Worm (Caenorhabditis elegans): ENCODE data around the gene Y52E8A.6.

The Y52E8A.6 gene

ce11 chrII:4299227-4299703 lies 20.5 kb downstream of the Y52E8A.6 start, which contains the start of gene sco-1 (continued):
- no peak for TF ChIP-seq attf-4 (tag; optimal IDR thresholded peaks at IDR 0.05)
- TF ChIP-seq zag-1 (tag; optimal IDR thresholded peaks at IDR 0.05) = peak; percentile 42
- peak; percentile 74; the same call in 1 of the 2 replicates for TF ChIP-seq D1046.2 (GFP tag; IDR thresholded peaks at IDR 0.05)
- TF ChIP-seq saeg-2 (GFP tag; IDR thresholded peaks at IDR 0.05) = no peak
- TF ChIP-seq F10B5.3 (tag; optimal IDR thresholded peaks at IDR 0.05) = no peak
- TF ChIP-seq ceh-32 (tag; optimal IDR thresholded peaks at IDR 0.05; ENCODE audit: poor library complexity) = no peak
- TF ChIP-seq ztf-11 (tag; optimal IDR thresholded peaks at IDR 0.05) = no peak
- peak; percentile 68 for TF ChIP-seq mxl-3 (GFP tag; optimal IDR thresholded peaks at IDR 0.05)
- TF ChIP-seq snpc-4 (tag; optimal IDR thresholded peaks at IDR 0.05) = peak; percentile 60
- peak; percentile 88 for TF ChIP-seq ctbp-1 (GFP tag; IDR thresholded peaks at IDR 0.05)
- TF ChIP-seq ceh-44 (GFP tag; IDR thresholded peaks at IDR 0.05) = peak; percentile 58; the same call in 1 of the 2 replicates
- TF ChIP-seq nhr-25 (tag; optimal IDR thresholded peaks at IDR 0.05; ENCODE audit: borderline replicate concordance, insufficient read depth) = peak; percentile 92
- peak; percentile 42 for TF ChIP-seq ces-1 (GFP tag; optimal IDR thresholded peaks at IDR 0.05)
- TF ChIP-seq ceh-82 (tag; optimal IDR thresholded peaks at IDR 0.05) = no peak
- TF ChIP-seq Y48G9A.11 (GFP tag; IDR thresholded peaks at IDR 0.05) = peak; percentile 89
- TF ChIP-seq daf-16 (GFP tag; optimal IDR thresholded peaks at IDR 0.05) = peak in 1 of 2 experiments; percentile 94
- peak; percentile 82 for TF ChIP-seq daf-16 (tag; optimal IDR thresholded peaks at IDR 0.05)
- peak; percentile 68; the same call in 1 of the 2 replicates for TF ChIP-seq arid-1 (GFP tag; conservative IDR thresholded peaks at IDR 0.05)
- peak; percentile 80 to 97 for TF ChIP-seq lsy-2 (tag; optimal IDR thresholded peaks at IDR 0.05)
- TF ChIP-seq rbr-2 (tag; optimal IDR thresholded peaks at IDR 0.05) = peak; percentile 93
- 0 out of 2 replicates have a peak, but pooled peaks have one; percentile 16 for TF ChIP-seq snpc-1.2 (GFP tag; IDR thresholded peaks at IDR 0.05)
- TF ChIP-seq dve-1 (tag; optimal IDR thresholded peaks at IDR 0.05; ENCODE audit: insufficient read depth) = peak; percentile 95
- no peak for TF ChIP-seq F44E2.7 (GFP tag; IDR thresholded peaks at IDR 0.05)
- no peak for TF ChIP-seq F26F4.8 (GFP tag; conservative IDR thresholded peaks at IDR 0.05)
- peak; percentile 87 for TF ChIP-seq pha-4 (GFP tag; IDR thresholded peaks at IDR 0.05)
- TF ChIP-seq pha-4 (tag; optimal IDR thresholded peaks at IDR 0.05) = peak; percentile 82
- peak; percentile 89 for TF ChIP-seq lin-29 (GFP tag; IDR thresholded peaks at IDR 0.05)
- TF ChIP-seq fos-1 (tag; optimal IDR thresholded peaks at IDR 0.05) = no peak
- no peak for TF ChIP-seq pqm-1 (tag; optimal IDR thresholded peaks at IDR 0.05)
- TF ChIP-seq Y75B8A.6 (GFP tag; IDR thresholded peaks at IDR 0.05) = no peak
- TF ChIP-seq sdz-12 (GFP tag; optimal IDR thresholded peaks at IDR 0.05) = peak; percentile 80
- peak; percentile 84 for TF ChIP-seq mdt-29 (GFP tag; IDR thresholded peaks at IDR 0.05)
- TF ChIP-seq unc-62 (GFP tag; optimal IDR thresholded peaks at IDR 0.05 in 1 of 2) = peak in 1 of 2 experiments; percentile 38
- TF ChIP-seq unc-62 (tag; optimal IDR thresholded peaks at IDR 0.05) = no peak
- peak; percentile 88 for TF ChIP-seq php-3 (GFP tag; IDR thresholded peaks at IDR 0.05)
- peak; percentile 79 for TF ChIP-seq vab-7 (GFP tag; IDR thresholded peaks at IDR 0.05)
- TF ChIP-seq ceh-20 (GFP tag; IDR thresholded peaks at IDR 0.05) = peak; percentile 94
- TF ChIP-seq spr-3 (GFP tag; optimal IDR thresholded peaks at IDR 0.05) = peak; percentile 56
- peak; percentile 93 for TF ChIP-seq lin-13 (GFP tag; optimal IDR thresholded peaks at IDR 0.05)
- no peak for TF ChIP-seq unc-39 (tag; optimal IDR thresholded peaks at IDR 0.05)
- peak; percentile 96 for TF ChIP-seq ZK337.2 (GFP tag; IDR thresholded peaks at IDR 0.05)
- TF ChIP-seq egl-43 (GFP tag; IDR thresholded peaks at IDR 0.05) = peak; percentile 86
- TF ChIP-seq daf-12 (tag; optimal IDR thresholded peaks at IDR 0.05) = no peak
- peak; percentile 59 for TF ChIP-seq F49E8.2 (tag; optimal IDR thresholded peaks at IDR 0.05; ENCODE audit: borderline replicate concordance)
- TF ChIP-seq daf-8 (GFP tag; IDR thresholded peaks at IDR 0.05) = no peak
- peak; percentile 70 for TF ChIP-seq zip-2 (tag; optimal IDR thresholded peaks at IDR 0.05)
- peak; percentile 50 for TF ChIP-seq gei-8 (GFP tag; optimal IDR thresholded peaks at IDR 0.05)
- no peak for TF ChIP-seq set-16 (GFP tag; IDR thresholded peaks at IDR 0.05)
- TF ChIP-seq jun-1 (tag; optimal IDR thresholded peaks at IDR 0.05) = peak; percentile 85
- TF ChIP-seq cey-2 (tag; optimal IDR thresholded peaks at IDR 0.05; ENCODE audit: borderline replicate concordance, insufficient read depth) = no peak
- TF ChIP-seq ceh-62 (tag; optimal IDR thresholded peaks at IDR 0.05) = no peak

Data from whole organism, L4 larva.